Worm (Caenorhabditis elegans): Measurements from ENCODE around the gene C47E12.2.

DNA sequence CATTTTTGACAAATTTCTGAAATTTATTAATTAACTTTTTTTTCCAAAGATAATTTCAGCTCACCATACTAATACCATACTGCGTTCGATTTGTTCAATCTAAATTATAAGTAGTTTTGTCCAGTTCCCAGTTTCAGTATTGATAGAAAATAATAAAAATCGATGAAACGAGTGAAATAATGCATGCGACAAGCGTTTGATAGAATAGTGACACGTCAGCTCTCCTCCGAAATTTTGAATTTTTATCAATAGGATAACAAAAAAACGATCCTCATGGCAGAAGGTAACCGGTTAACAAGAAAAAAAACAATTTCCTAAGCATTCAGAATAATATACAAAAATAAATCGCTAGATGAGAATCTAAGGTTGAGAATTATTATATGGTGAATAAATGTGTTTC, 1.6 kb downstream of the C47E12.2 start, which contains the start of gene C47E12.3:
- TF ChIP-seq C38D4.7 (GFP tag; optimal IDR thresholded peaks at IDR 0.05) (no peak), ama-1 (optimal IDR thresholded peaks at IDR 0.05) (no peak), che-1 (tag; optimal IDR thresholded peaks at IDR 0.05) (no peak), pha-4 (tag; optimal IDR thresholded peaks at IDR 0.05) (no peak), K09A11.1 (tag; optimal IDR thresholded peaks at IDR 0.05; ENCODE audit: insufficient read depth) (no peak), pha-2 (tag; optimal IDR thresholded peaks at IDR 0.05) (no peak), gmeb-2 (tag; optimal IDR thresholded peaks at IDR 0.05) (no peak)

Measured in whole organism, late embryonic.